Worm (Caenorhabditis elegans) whole organism, midembryonic: Measurements from ENCODE around the gene C54F6.3.

Source experiments
- T22C8.4 ChIP-seq: fragments of 200-800 bp; sonication (Bioruptor generic); IDR thresholded peaks from 2 replicates; pipeline ENCODE4 v1.3.6; 2022; ENCODE audit warnings: missing genetic modification characterization, missing compliant biosample characterization
- cog-1 ChIP-seq: sonication (generic microtip); optimal IDR thresholded peaks from 2 replicates; lab custom pipeline; 2016; ENCODE audit warnings: missing genetic modification characterization, missing compliant biosample characterization
- flt-1 ChIP-seq: fragments of 200-800 bp; sonication (Bioruptor generic); IDR thresholded peaks from 2 replicates; pipeline ENCODE4 v1.3.6; 2022; ENCODE audit warnings: missing genetic modification characterization, missing compliant biosample characterization
- klf-2 ChIP-seq: fragments of 200-800 bp; sonication (Bioruptor generic); conservative IDR thresholded peaks from 2 replicates; pipeline ENCODE4 v1.3.6; 2022; ENCODE audit warnings: missing genetic modification reagents, missing genetic modification characterization, missing compliant biosample characterization
- med-1 ChIP-seq: sonication (generic microtip); optimal IDR thresholded peaks from 2 replicates; lab custom pipeline; 2017; ENCODE audit warnings: missing genetic modification characterization, mild to moderate bottlenecking, missing compliant biosample characterization, antibody characterized with exemption, missing genetic modification reagents; ENCODE audit not compliant: insufficient read depth
- ref-1 ChIP-seq: fragments of 200-800 bp; sonication (Bioruptor generic); conservative IDR thresholded peaks from 2 replicates; pipeline ENCODE4 v1.3.6; 2022; ENCODE audit warnings: missing genetic modification reagents, missing genetic modification characterization, missing compliant biosample characterization
- tab-1 ChIP-seq: fragments of 200-800 bp; sonication (Bioruptor generic); IDR thresholded peaks from 2 replicates; pipeline ENCODE4 v1.3.6; 2022; ENCODE audit warnings: missing genetic modification characterization, missing compliant biosample characterization
- ztf-23 ChIP-seq: fragments of 200-800 bp; sonication (Bioruptor generic); IDR thresholded peaks from 2 replicates; pipeline ENCODE4 v1.3.6; 2022; ENCODE audit warnings: missing genetic modification reagents, missing genetic modification characterization, missing compliant biosample characterization
- ztf-29 ChIP-seq: fragments of 200-800 bp; sonication (Bioruptor generic); IDR thresholded peaks from 2 replicates; pipeline ENCODE4 v1.3.6; 2022; ENCODE audit warnings: missing genetic modification reagents, missing genetic modification characterization, missing compliant biosample characterization

Gene C54F6.3

DNA sequence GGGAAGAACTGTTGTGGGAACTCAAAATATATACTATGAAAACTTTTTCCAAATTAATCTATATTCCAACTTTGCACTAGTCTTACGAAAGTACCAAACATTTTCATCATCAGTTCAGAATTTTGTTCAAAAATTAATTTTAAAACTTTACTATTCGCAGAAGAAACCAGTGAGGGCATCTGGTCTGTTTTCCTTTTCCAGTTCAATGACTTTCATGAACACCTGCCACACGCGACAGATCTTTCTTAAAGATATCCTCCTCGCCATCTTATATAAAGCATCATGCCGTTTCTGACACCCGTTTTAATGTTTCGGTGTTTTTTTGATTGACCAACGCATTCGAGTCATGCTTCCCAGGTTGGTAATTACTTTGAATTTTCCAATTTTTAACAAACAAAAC is at the start of gene C54F6.3:
Gene C54F6.3, plus strand, starts transcription at position 301 of the 400 bp plus-strand sequence.
- TF ChIP-seq tab-1 = no peak
- no peak for TF ChIP-seq flt-1 (GFP tag; lab: Robert Waterston, UW)
- TF ChIP-seq cog-1 (tag; lab: Kevin White, UChicago) = no peak
- no peak for TF ChIP-seq ref-1
- TF ChIP-seq ztf-29 (GFP tag; lab: Robert Waterston, UW) = no peak
- TF ChIP-seq T22C8.4 (GFP tag; lab: Robert Waterston, UW) = no peak
- TF ChIP-seq med-1 (GFP tag; lab: Kevin White, UChicago) = no peak
- TF ChIP-seq klf-2 = no peak
- no peak for TF ChIP-seq ztf-23

DNA sequence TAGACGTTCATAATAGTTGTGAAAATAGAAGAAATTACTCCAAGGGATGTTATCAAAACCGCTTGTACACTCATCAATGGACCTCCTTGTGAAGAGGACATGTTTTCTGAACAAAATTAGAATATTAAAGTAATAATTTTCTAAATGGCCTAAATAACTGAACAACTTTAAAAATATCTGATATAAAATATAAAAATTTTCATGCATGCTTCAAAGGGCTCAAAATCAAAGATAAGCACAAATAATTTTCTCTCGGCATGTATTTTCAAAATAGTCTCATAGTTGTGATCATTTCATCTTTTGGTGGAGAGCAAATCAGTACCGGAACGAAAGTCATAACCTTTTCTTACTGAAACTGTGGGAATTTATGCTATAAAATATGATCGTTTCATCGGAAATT is 48.0 kb upstream of the C54F6.3 start, which contains the start of gene srbc-8:
Gene srbc-8, minus strand, starts transcription at position 101 of the 400 bp plus-strand sequence.
- TF ChIP-seq ref-1 = no peak
- no peak for TF ChIP-seq T22C8.4 (GFP tag; lab: Robert Waterston, UW)
- TF ChIP-seq ztf-23 = no peak
- no peak for TF ChIP-seq flt-1 (GFP tag; lab: Robert Waterston, UW)
- no peak for TF ChIP-seq ztf-29 (GFP tag; lab: Robert Waterston, UW)
- TF ChIP-seq cog-1 (tag; lab: Kevin White, UChicago) = no peak
- TF ChIP-seq tab-1 = no peak
- TF ChIP-seq klf-2 = no peak
- TF ChIP-seq med-1 (GFP tag; lab: Kevin White, UChicago) = no peak

DNA sequence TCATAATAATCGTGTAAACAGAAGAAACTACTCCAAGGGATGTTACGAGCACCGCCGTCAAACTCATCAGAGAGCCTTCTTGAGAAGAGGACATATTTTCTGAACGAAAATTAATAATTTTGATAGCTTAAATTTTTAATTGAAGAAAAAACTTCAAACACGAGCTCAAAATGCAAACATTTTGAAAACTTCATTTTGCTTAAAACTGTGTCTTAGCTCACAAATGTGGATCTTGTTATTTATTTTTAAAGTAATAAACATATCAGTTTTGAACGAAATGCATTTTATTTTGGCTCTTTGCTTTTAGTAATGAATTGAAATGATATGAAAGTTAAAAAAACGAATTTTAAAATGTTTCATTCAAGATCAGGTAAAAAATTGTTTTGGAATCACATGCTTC is 45.5 kb upstream of the C54F6.3 start, which contains the start of gene srbc-7:
Gene srbc-7, minus strand, starts transcription at position 101 of the 400 bp plus-strand sequence.
- no peak for TF ChIP-seq klf-2
- TF ChIP-seq med-1 (GFP tag; lab: Kevin White, UChicago) = no peak
- TF ChIP-seq ztf-29 (GFP tag; lab: Robert Waterston, UW) = no peak
- TF ChIP-seq ztf-23 = no peak
- TF ChIP-seq flt-1 (GFP tag; lab: Robert Waterston, UW) = no peak
- no peak for TF ChIP-seq T22C8.4 (GFP tag; lab: Robert Waterston, UW)
- TF ChIP-seq cog-1 (tag; lab: Kevin White, UChicago) = no peak
- TF ChIP-seq tab-1 = no peak
- no peak for TF ChIP-seq ref-1

DNA sequence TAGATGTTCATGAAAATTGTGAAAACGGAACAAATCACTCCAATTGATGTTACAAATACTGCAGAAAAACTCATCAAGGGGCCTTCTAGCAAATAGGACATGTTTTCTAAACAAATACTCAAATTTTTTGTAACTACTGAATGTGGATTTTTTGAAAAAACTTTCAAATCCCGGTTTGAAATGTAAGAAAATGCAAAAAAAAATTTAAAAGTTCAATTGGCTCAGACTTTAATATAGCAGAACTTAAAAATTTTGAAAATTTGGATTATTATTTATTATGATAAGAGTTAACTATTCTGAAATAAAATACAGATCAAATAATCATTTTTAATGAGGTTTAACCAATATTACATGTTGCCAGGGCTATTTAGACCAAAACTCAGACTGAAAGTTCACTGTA is 42.7 kb upstream of the C54F6.3 start, which contains the start of gene srbc-9:
Gene srbc-9, minus strand, starts transcription at position 101 of the 400 bp plus-strand sequence.
- TF ChIP-seq T22C8.4 (GFP tag; lab: Robert Waterston, UW) (no peak), cog-1 (tag; lab: Kevin White, UChicago) (no peak), med-1 (GFP tag; lab: Kevin White, UChicago) (no peak), klf-2 (no peak), ztf-23 (no peak), ztf-29 (GFP tag; lab: Robert Waterston, UW) (no peak), ref-1 (no peak), flt-1 (GFP tag; lab: Robert Waterston, UW) (no peak), tab-1 (no peak)

DNA sequence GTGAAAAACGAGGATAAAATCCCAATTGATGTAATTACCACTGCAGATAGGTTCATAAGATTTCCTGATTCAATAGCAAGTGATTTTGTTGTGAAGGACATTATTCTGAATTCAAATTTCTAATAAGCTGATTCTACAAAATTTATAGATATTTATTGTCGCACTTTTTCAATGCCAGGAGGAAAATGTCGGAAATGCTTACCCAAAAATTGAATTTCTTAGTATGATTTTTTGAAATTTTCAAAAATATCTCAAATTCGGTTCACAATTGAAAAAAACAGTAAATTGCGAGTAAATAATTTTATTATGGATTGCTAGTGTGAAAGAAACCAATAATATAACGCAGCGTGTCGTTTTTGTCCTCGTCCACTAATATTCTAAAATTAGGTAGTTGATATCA is 40.1 kb upstream of the C54F6.3 start, which contains the start of gene srbc-10:
Gene srbc-10, minus strand, starts transcription at position 101 of the 400 bp plus-strand sequence.
- no peak for TF ChIP-seq cog-1 (tag; lab: Kevin White, UChicago)
- no peak for TF ChIP-seq tab-1
- no peak for TF ChIP-seq flt-1 (GFP tag; lab: Robert Waterston, UW)
- TF ChIP-seq med-1 (GFP tag; lab: Kevin White, UChicago) = no peak
- TF ChIP-seq ref-1 = no peak
- no peak for TF ChIP-seq T22C8.4 (GFP tag; lab: Robert Waterston, UW)
- no peak for TF ChIP-seq ztf-29 (GFP tag; lab: Robert Waterston, UW)
- TF ChIP-seq klf-2 = no peak
- TF ChIP-seq ztf-23 = no peak

DNA sequence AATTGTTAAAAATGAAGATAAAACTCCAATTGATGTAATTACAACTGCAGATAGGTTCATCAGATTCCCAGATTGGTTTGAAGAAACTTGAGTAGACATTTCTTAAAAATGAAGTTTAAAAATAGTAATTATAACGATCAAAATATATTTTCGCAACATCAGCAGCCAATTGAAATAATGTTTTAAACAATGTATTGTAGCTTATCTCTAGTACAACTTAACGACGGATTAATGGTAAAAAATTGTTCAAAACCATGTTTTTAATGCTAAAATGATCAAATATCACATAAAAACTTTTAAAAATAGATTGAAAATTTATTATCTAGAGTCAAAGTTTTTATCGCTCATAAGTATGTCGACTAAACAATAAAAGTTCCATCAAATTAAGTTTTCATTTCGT is 37.9 kb upstream of the C54F6.3 start, which contains the start of gene srbc-11:
Gene srbc-11, minus strand, starts transcription at position 101 of the 400 bp plus-strand sequence.
- no peak for TF ChIP-seq ref-1
- no peak for TF ChIP-seq cog-1 (tag; lab: Kevin White, UChicago)
- no peak for TF ChIP-seq flt-1 (GFP tag; lab: Robert Waterston, UW)

ce11 chrV:7497440-7497839 is 35.6 kb upstream of the C54F6.3 start, which contains the start of gene srh-79:
srh-79 (plus strand) TSS chrV:7497740.
- TF ChIP-seq med-1 (GFP tag; lab: Kevin White, UChicago) = no peak
- no peak for TF ChIP-seq klf-2
- TF ChIP-seq ztf-23 = no peak
- TF ChIP-seq cog-1 (tag; lab: Kevin White, UChicago) = no peak
- no peak for TF ChIP-seq ztf-29 (GFP tag; lab: Robert Waterston, UW)
- no peak for TF ChIP-seq flt-1 (GFP tag; lab: Robert Waterston, UW)
- TF ChIP-seq tab-1 = no peak
- TF ChIP-seq ref-1 = no peak
- TF ChIP-seq T22C8.4 (GFP tag; lab: Robert Waterston, UW) = no peak

ce11 chrV:7501194-7501593 is 31.9 kb upstream of the C54F6.3 start:
- TF ChIP-seq med-1 (GFP tag; lab: Kevin White, UChicago) (no peak), klf-2 (no peak), cog-1 (tag; lab: Kevin White, UChicago) (no peak), tab-1 (no peak), ztf-23 (no peak), ztf-29 (GFP tag; lab: Robert Waterston, UW) (no peak), ref-1 (no peak), flt-1 (GFP tag; lab: Robert Waterston, UW) (no peak), T22C8.4 (GFP tag; lab: Robert Waterston, UW) (no peak)

DNA sequence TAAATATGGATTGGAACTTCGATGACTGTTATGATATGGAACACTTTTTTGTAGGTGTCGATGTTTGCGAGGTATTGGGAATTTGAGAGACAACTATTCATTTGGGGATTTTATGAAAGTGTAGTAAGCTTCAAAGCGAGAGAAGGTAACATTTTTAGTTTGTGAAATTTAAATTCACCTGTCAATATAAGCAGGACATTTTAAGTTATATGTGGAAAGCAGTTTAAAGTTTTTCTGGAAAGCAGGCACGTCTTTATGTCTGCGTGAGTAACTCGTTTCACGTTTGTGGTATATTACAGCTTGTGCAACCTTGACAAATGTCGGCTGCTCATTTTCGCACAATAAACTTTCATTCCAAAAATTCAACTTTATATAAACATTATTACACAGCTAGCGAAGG is 28.8 kb upstream of the C54F6.3 start, which contains the start of gene srh-229:
Gene srh-229, minus strand, starts transcription at position 101 of the 400 bp plus-strand sequence.
- TF ChIP-seq tab-1 (no peak), ref-1 (no peak), flt-1 (GFP tag; lab: Robert Waterston, UW) (no peak), ztf-29 (GFP tag; lab: Robert Waterston, UW) (no peak), T22C8.4 (GFP tag; lab: Robert Waterston, UW) (no peak), cog-1 (tag; lab: Kevin White, UChicago) (no peak)

- TF ChIP-seq ref-1 (no peak), cog-1 (tag; lab: Kevin White, UChicago) (no peak), ztf-23 (no peak), med-1 (GFP tag; lab: Kevin White, UChicago) (no peak), tab-1 (no peak), ztf-29 (GFP tag; lab: Robert Waterston, UW) (no peak), T22C8.4 (GFP tag; lab: Robert Waterston, UW) (no peak), flt-1 (GFP tag; lab: Robert Waterston, UW) (no peak), klf-2 (no peak)
These were observed 26.8 kb upstream of the C54F6.3 start for ce11 chrV:7506207-7506606.
